Worm (Caenorhabditis elegans): Measurements from ENCODE around the gene dpm-3.

Gene dpm-3

ce11 chrIV:12425595-12425994, 34.2 kb downstream of the dpm-3 start:
- TF ChIP-seq ama-1 (optimal IDR thresholded peaks at IDR 0.05) (no peak), hmbx-1 (tag; optimal IDR thresholded peaks at IDR 0.05) (no peak), tbx-11 (GFP tag; IDR thresholded peaks at IDR 0.05) (no peak), scrt-1 (GFP tag; IDR thresholded peaks at IDR 0.05) (no peak), ceh-36 (tag; optimal IDR thresholded peaks at IDR 0.05) (no peak), aly-1 (tag; optimal IDR thresholded peaks at IDR 0.05) (no peak), sea-1 (GFP tag; conservative IDR thresholded peaks at IDR 0.05) (no peak), ets-7 (tag; optimal IDR thresholded peaks at IDR 0.05) (no peak), hmg-4 (GFP tag; optimal IDR thresholded peaks at IDR 0.05) (no peak), tbx-37 (GFP tag; conservative IDR thresholded peaks at IDR 0.05) (no peak), F13C5.2 (tag; optimal IDR thresholded peaks at IDR 0.05) (no peak), tra-4 (tag; optimal IDR thresholded peaks at IDR 0.05) (no peak)

- TF ChIP-seq ceh-36 (tag; optimal IDR thresholded peaks at IDR 0.05), result no peak
- TF ChIP-seq ets-7 (tag; optimal IDR thresholded peaks at IDR 0.05), result no peak
- no peak for TF ChIP-seq hnd-1 (tag; optimal IDR thresholded peaks at IDR 0.05)
These were observed 36.4 kb downstream of the dpm-3 start for ce11 chrIV:12427687-12428284.

ce11 chrIV:12428467-12428866, 37.1 kb downstream of the dpm-3 start, which contains the start of gene col-130:
Gene col-130, minus strand, starts transcription at chrIV:12428516.
- TF ChIP-seq scrt-1 (GFP tag; IDR thresholded peaks at IDR 0.05), result no peak
- TF ChIP-seq flt-1 (GFP tag; IDR thresholded peaks at IDR 0.05), result no peak
- TF ChIP-seq F13C5.2 (tag; optimal IDR thresholded peaks at IDR 0.05), result no peak
- no peak for TF ChIP-seq hmbx-1 (tag; optimal IDR thresholded peaks at IDR 0.05)
- no peak for TF ChIP-seq sea-1 (GFP tag; conservative IDR thresholded peaks at IDR 0.05)
- no peak for TF ChIP-seq hmg-4 (GFP tag; optimal IDR thresholded peaks at IDR 0.05)
- TF ChIP-seq ceh-13 (GFP tag; optimal IDR thresholded peaks at IDR 0.05), result no peak
- TF ChIP-seq B0310.2 (tag; optimal IDR thresholded peaks at IDR 0.05), result no peak
- TF ChIP-seq ets-7 (tag; optimal IDR thresholded peaks at IDR 0.05), result no peak
- no peak for TF ChIP-seq pes-1 (GFP tag; IDR thresholded peaks at IDR 0.05)
- no peak for TF ChIP-seq ama-1 (optimal IDR thresholded peaks at IDR 0.05)
- TF ChIP-seq tbx-11 (GFP tag; IDR thresholded peaks at IDR 0.05), result no peak
- TF ChIP-seq hnd-1 (tag; optimal IDR thresholded peaks at IDR 0.05), result no peak
- no peak for TF ChIP-seq tbx-37 (GFP tag; conservative IDR thresholded peaks at IDR 0.05)
- TF ChIP-seq tra-4 (tag; optimal IDR thresholded peaks at IDR 0.05), result no peak

ce11 chrIV:12429504-12429903, 38.1 kb downstream of the dpm-3 start:
- TF ChIP-seq ceh-36 (tag; optimal IDR thresholded peaks at IDR 0.05) (no peak), sea-1 (GFP tag; conservative IDR thresholded peaks at IDR 0.05) (no peak)

DNA sequence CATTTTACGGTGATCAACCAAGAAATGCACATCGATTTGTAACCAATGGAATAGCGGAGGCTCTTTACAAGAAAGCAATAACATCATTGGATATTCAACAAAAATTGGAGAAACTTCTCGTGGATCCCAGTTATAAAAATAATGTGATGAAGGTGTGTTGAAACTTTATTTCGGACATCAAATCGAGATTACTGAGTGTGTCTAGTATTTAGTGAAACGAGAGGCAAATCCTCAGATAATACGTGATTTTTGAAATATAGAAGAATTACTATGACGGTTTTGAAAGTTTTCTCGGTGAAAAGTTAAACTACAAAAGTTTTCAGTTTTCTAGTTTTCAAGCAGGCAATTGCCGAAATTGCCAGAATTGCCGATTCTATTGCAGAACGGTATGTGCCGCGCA, 40.4 kb downstream of the dpm-3 start:
- no peak for TF ChIP-seq aly-1 (tag; optimal IDR thresholded peaks at IDR 0.05)
- no peak for TF ChIP-seq pes-1 (GFP tag; IDR thresholded peaks at IDR 0.05)

DNA sequence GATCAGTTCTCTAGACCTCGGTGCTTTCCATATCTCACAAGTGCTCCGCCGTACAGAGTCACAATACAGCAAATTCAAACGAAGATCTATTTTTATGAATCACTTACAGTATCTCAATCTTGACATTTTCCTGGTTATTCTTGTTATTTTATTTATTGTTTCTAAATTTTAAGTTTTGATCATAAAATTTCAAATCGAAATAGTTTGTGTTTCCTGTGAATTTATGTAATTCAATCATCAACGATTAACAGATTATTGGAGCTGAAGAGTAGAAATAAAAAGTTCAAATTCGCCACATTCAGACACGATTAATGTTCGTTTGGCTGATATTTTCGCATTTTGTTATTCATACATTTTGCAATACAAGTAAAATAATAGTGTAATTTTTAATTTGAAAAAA, 41.0 kb downstream of the dpm-3 start, which contains the start of gene clec-184:
clec-184 (plus strand) TSS at position 301 of the 400 bp plus-strand sequence.
- no peak for TF ChIP-seq ama-1 (optimal IDR thresholded peaks at IDR 0.05)
- no peak for TF ChIP-seq flt-1 (GFP tag; IDR thresholded peaks at IDR 0.05)
- no peak for TF ChIP-seq pes-1 (GFP tag; IDR thresholded peaks at IDR 0.05)
- no peak for TF ChIP-seq tra-4 (tag; optimal IDR thresholded peaks at IDR 0.05)

ce11 chrIV:12435442-12435841, 44.1 kb downstream of the dpm-3 start, which contains the start of gene irg-4:
Gene irg-4, plus strand, starts transcription at chrIV:12435833.
- TF ChIP-seq F13C5.2 (tag; optimal IDR thresholded peaks at IDR 0.05) (no peak), B0310.2 (tag; optimal IDR thresholded peaks at IDR 0.05) (no peak), hmbx-1 (tag; optimal IDR thresholded peaks at IDR 0.05) (no peak), sea-1 (GFP tag; conservative IDR thresholded peaks at IDR 0.05) (no peak), scrt-1 (GFP tag; IDR thresholded peaks at IDR 0.05) (no peak), hnd-1 (tag; optimal IDR thresholded peaks at IDR 0.05) (no peak), ceh-13 (GFP tag; optimal IDR thresholded peaks at IDR 0.05) (no peak)

- TF ChIP-seq tbx-11 (GFP tag; IDR thresholded peaks at IDR 0.05) (no peak), ceh-13 (GFP tag; optimal IDR thresholded peaks at IDR 0.05) (no peak), hnd-1 (tag; optimal IDR thresholded peaks at IDR 0.05) (no peak), scrt-1 (GFP tag; IDR thresholded peaks at IDR 0.05) (no peak), ceh-36 (tag; optimal IDR thresholded peaks at IDR 0.05) (no peak), B0310.2 (tag; optimal IDR thresholded peaks at IDR 0.05) (no peak), F13C5.2 (tag; optimal IDR thresholded peaks at IDR 0.05) (no peak), hmbx-1 (tag; optimal IDR thresholded peaks at IDR 0.05) (no peak), tra-4 (tag; optimal IDR thresholded peaks at IDR 0.05) (no peak), ets-7 (tag; optimal IDR thresholded peaks at IDR 0.05) (no peak), pes-1 (GFP tag; IDR thresholded peaks at IDR 0.05) (no peak), aly-1 (tag; optimal IDR thresholded peaks at IDR 0.05) (no peak), flt-1 (GFP tag; IDR thresholded peaks at IDR 0.05) (no peak)
These were observed 47.0 kb downstream of the dpm-3 start, which contains the start of gene clec-185 for ce11 chrIV:12438359-12438758. Gene clec-185, plus strand, starts transcription at chrIV:12438659.

DNA sequence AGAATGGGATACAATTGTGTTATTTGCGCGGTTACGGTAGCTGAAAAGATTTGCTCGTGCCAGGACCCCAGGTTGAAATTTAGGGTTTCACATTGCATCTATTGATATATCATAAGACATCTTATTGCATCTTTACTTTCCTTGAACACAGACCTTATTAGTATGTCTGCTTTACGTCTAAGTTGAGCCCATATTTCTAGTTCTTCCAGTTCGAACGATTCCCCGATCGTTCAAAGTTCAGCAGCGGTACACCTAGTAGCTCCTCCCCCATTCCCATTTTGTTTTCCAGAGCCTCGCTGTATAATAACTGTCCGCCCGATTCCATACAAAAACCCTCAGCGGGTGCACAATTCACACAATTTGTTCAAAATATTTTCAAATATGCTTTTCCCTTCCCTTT, 50.3 kb downstream of the dpm-3 start, which contains the start of gene C25G4.17:
C25G4.17 (plus strand) TSS at position 301 of the 400 bp plus-strand sequence.
- TF ChIP-seq tbx-11 (GFP tag; IDR thresholded peaks at IDR 0.05) (no peak), ceh-13 (GFP tag; optimal IDR thresholded peaks at IDR 0.05) (no peak), tbx-37 (GFP tag; conservative IDR thresholded peaks at IDR 0.05) (no peak), scrt-1 (GFP tag; IDR thresholded peaks at IDR 0.05) (no peak)
